Fruit fly (Drosophila melanogaster) whole organism, pupa: ENCODE measurements around the gene CG9297.
A peak's percentile ranks its signal among the peaks of the same experiment; 100 is the strongest.

Experiments
- CG14655 ChIP-seq: fragments of 200-800 bp; sonication (Bioruptor generic); optimal IDR thresholded peaks from 3 replicates; lab custom pipeline; 2017; ENCODE audit warnings: mild to moderate bottlenecking, missing biosample characterization, missing genetic modification reagents, missing genetic modification characterization
- CG15710 ChIP-seq: fragments of 200-800 bp; sonication (Bioruptor generic); optimal IDR thresholded peaks from 2 replicates; lab custom pipeline; 2018; ENCODE audit warnings: missing biosample characterization, mild to moderate bottlenecking, missing genetic modification characterization, moderate library complexity
- CG32121 ChIP-seq: fragments of 200-800 bp; sonication (Bioruptor generic); IDR thresholded peaks from 2 replicates; pipeline ENCODE4 v1.3.6; 2022; ENCODE audit warnings: missing biosample characterization, missing genetic modification characterization
- CG34367 ChIP-seq: fragments of 200-800 bp; sonication (Bioruptor generic); optimal IDR thresholded peaks from 2 replicates; lab custom pipeline; 2018; ENCODE audit warnings: missing biosample characterization, mild to moderate bottlenecking, missing genetic modification characterization
- CG4496 ChIP-seq: fragments of 200-800 bp; sonication (Bioruptor generic); IDR thresholded peaks from 3 replicates; pipeline ENCODE4 v1.3.6; 2022; ENCODE audit warnings: missing biosample characterization, missing genetic modification characterization
- CG8159 ChIP-seq: fragments of 200-800 bp; sonication (Bioruptor generic); optimal IDR thresholded peaks from 3 replicates; lab custom pipeline; 2018; ENCODE audit warnings: missing biosample characterization, mild to moderate bottlenecking, missing genetic modification characterization, moderate library complexity
- EcR ChIP-seq: fragments of 200-800 bp; sonication (Bioruptor generic); optimal IDR thresholded peaks from 3 replicates; lab custom pipeline; 2019; ENCODE audit warnings: missing biosample characterization, missing genetic modification characterization, mild to moderate bottlenecking, moderate library complexity, missing genetic modification reagents
- Ets98B ChIP-seq: fragments of 200-800 bp; sonication (Bioruptor generic); IDR thresholded peaks from 2 replicates; pipeline ENCODE4 v1.3.6; 2022; ENCODE audit warnings: missing biosample characterization, missing genetic modification characterization
- Pif1B ChIP-seq: fragments of 200-800 bp; sonication (Bioruptor generic); optimal IDR thresholded peaks from 3 replicates; lab custom pipeline; 2016; ENCODE audit warnings: missing biosample characterization, missing genetic modification characterization
- Snoo ChIP-seq: fragments of 200-800 bp; sonication (Bioruptor generic); optimal IDR thresholded peaks from 3 replicates; lab custom pipeline; 2017; ENCODE audit warnings: missing biosample characterization, mild to moderate bottlenecking, missing genetic modification characterization, inconsistent platforms

- peak; percentile 52 for TF ChIP-seq CG32121
- TF ChIP-seq Ets98B (GFP tag; lab: Robert Waterston, UW), result peak; percentile 49; the same call in 1 of the 2 replicates
- TF ChIP-seq CG34367, result no peak
- TF ChIP-seq EcR (GFP tag; lab: Kevin White, UChicago), result no peak
- TF ChIP-seq CG8159 (tag; lab: Kevin White, UChicago), result no peak
- TF ChIP-seq Snoo, result no peak
- no peak for TF ChIP-seq CG15710 (tag; lab: Kevin White, UChicago)
- peak; percentile 12 for TF ChIP-seq Pif1B (GFP tag; lab: Kevin White, UChicago)
- TF ChIP-seq CG14655 (GFP tag; lab: Kevin White, UChicago), result peak; percentile 88
- peak; percentile 70; the same call in 2 of the 3 replicates for TF ChIP-seq CG4496 (GFP tag; lab: Robert Waterston, UW)
These were observed 26.0 kb downstream of the CG9297 start for dm6 chr3R:13797269-13797677.
